Worm (Caenorhabditis elegans): ENCODE measurements around the gene F26D2.14.

Gene F26D2.14

ce11 chrV:16410521-16410920 is 25.1 kb upstream of the F26D2.14 start, which contains the start of gene srh-145:
Gene srh-145 (plus strand): TSS chrV:16410713.
- TF ChIP-seq lin-39 (tag; optimal IDR thresholded peaks at IDR 0.05) (no peak), unc-39 (tag; optimal IDR thresholded peaks at IDR 0.05) (no peak), nhr-67 (tag; optimal IDR thresholded peaks at IDR 0.05) (no peak), ztf-4 (tag; optimal IDR thresholded peaks at IDR 0.05) (no peak), egl-5 (tag; optimal IDR thresholded peaks at IDR 0.05) (no peak), hmg-11 (tag; optimal IDR thresholded peaks at IDR 0.05) (no peak), aly-2 (tag; optimal IDR thresholded peaks at IDR 0.05) (no peak), snpc-4 (tag; optimal IDR thresholded peaks at IDR 0.05) (no peak), nhr-12 (tag; optimal IDR thresholded peaks at IDR 0.05) (no peak), lin-15B (tag; optimal IDR thresholded peaks at IDR 0.05) (no peak), nfya-1 (tag; optimal IDR thresholded peaks at IDR 0.05; ENCODE audit: insufficient read depth) (no peak), nhr-43 (tag; optimal IDR thresholded peaks at IDR 0.05; ENCODE audit: poor library complexity, severe bottlenecking) (no peak)

- TF ChIP-seq nhr-76 (tag; optimal IDR thresholded peaks at IDR 0.05), result no peak
- no peak for TF ChIP-seq mdl-1 (tag; optimal IDR thresholded peaks at IDR 0.05)
- TF ChIP-seq ama-1 (optimal IDR thresholded peaks at IDR 0.05), result no peak
- no peak for TF ChIP-seq zag-1 (tag; optimal IDR thresholded peaks at IDR 0.05)
- no peak for TF ChIP-seq ceh-28 (tag; optimal IDR thresholded peaks at IDR 0.05)
- no peak for TF ChIP-seq elt-3 (tag; optimal IDR thresholded peaks at IDR 0.05)
- no peak for TF ChIP-seq pqm-1 (tag; optimal IDR thresholded peaks at IDR 0.05)
- no peak for TF ChIP-seq ceh-82 (tag; optimal IDR thresholded peaks at IDR 0.05)
- TF ChIP-seq nhr-25 (tag; optimal IDR thresholded peaks at IDR 0.05), result no peak
- no peak for TF ChIP-seq nhr-28 (tag; optimal IDR thresholded peaks at IDR 0.05)
- TF ChIP-seq unc-62 (GFP tag; optimal IDR thresholded peaks at IDR 0.05), result no peak
- no peak for TF ChIP-seq egl-5 (tag; optimal IDR thresholded peaks at IDR 0.05)
- TF ChIP-seq eor-1 (tag; optimal IDR thresholded peaks at IDR 0.05), result no peak
Measured at ce11 chrV:16417014-16417413, 18.6 kb upstream of the F26D2.14 start, which contains the start of gene str-55. Gene str-55 (minus strand): TSS chrV:16417114.

- no peak for TF ChIP-seq sea-2 (GFP tag; optimal IDR thresholded peaks at IDR 0.05)
- no peak for TF ChIP-seq lin-15B (tag; optimal IDR thresholded peaks at IDR 0.05)
- no peak for TF ChIP-seq nhr-11 (tag; optimal IDR thresholded peaks at IDR 0.05)
- TF ChIP-seq unc-39 (tag; optimal IDR thresholded peaks at IDR 0.05), result no peak
- TF ChIP-seq egl-5 (tag; optimal IDR thresholded peaks at IDR 0.05), result no peak
- no peak for TF ChIP-seq lin-39 (tag; optimal IDR thresholded peaks at IDR 0.05)
- TF ChIP-seq nhr-237 (tag; optimal IDR thresholded peaks at IDR 0.05), result no peak
- TF ChIP-seq nhr-28 (tag; optimal IDR thresholded peaks at IDR 0.05), result no peak
- TF ChIP-seq nfya-1 (tag; optimal IDR thresholded peaks at IDR 0.05; ENCODE audit: insufficient read depth), result no peak
- no peak for TF ChIP-seq elt-2 (tag; optimal IDR thresholded peaks at IDR 0.05)
- TF ChIP-seq nhr-12 (tag; optimal IDR thresholded peaks at IDR 0.05), result no peak
- no peak for TF ChIP-seq snpc-4 (tag; optimal IDR thresholded peaks at IDR 0.05)
- no peak for TF ChIP-seq nhr-67 (tag; optimal IDR thresholded peaks at IDR 0.05)
- no peak for TF ChIP-seq unc-62 (GFP tag; optimal IDR thresholded peaks at IDR 0.05)
- no peak for TF ChIP-seq elt-3 (tag; optimal IDR thresholded peaks at IDR 0.05)
- no peak for TF ChIP-seq pqm-1 (tag; optimal IDR thresholded peaks at IDR 0.05)
- no peak for TF ChIP-seq elt-1 (tag; optimal IDR thresholded peaks at IDR 0.05)
Measured at ce11 chrV:16419769-16420168, 15.9 kb upstream of the F26D2.14 start, which contains the start of gene F26D2.16. Gene F26D2.16 (minus strand): TSS chrV:16419869.

- TF ChIP-seq jun-1 (tag; optimal IDR thresholded peaks at IDR 0.05) (no peak), ceh-16 (tag; optimal IDR thresholded peaks at IDR 0.05) (no peak), nfya-1 (tag; optimal IDR thresholded peaks at IDR 0.05; ENCODE audit: insufficient read depth) (no peak)
Measured at ce11 chrV:16420696-16421095, 15.0 kb upstream of the F26D2.14 start, which contains the start of gene srw-48. Gene srw-48 (plus strand): TSS chrV:16420996.

- TF ChIP-seq skn-1 (tag; optimal IDR thresholded peaks at IDR 0.05), result no peak
- TF ChIP-seq unc-39 (tag; optimal IDR thresholded peaks at IDR 0.05), result no peak
- no peak for TF ChIP-seq tbx-2 (tag; optimal IDR thresholded peaks at IDR 0.05)
Measured at ce11 chrV:16424428-16424827, 11.2 kb upstream of the F26D2.14 start, which contains the start of gene srw-29. Gene srw-29 (minus strand): TSS chrV:16424528.

ce11 chrV:16429503-16429902 is 6.2 kb upstream of the F26D2.14 start, which contains the start of gene F26D2.10:
Gene F26D2.10 (minus strand): TSS chrV:16429603.
- TF ChIP-seq ZK546.5 (tag; optimal IDR thresholded peaks at IDR 0.05) (no peak), elt-1 (tag; optimal IDR thresholded peaks at IDR 0.05) (no peak), pqm-1 (tag; optimal IDR thresholded peaks at IDR 0.05) (no peak), nhr-25 (tag; optimal IDR thresholded peaks at IDR 0.05) (no peak), aly-2 (tag; optimal IDR thresholded peaks at IDR 0.05) (no peak), zag-1 (tag; optimal IDR thresholded peaks at IDR 0.05) (no peak), snpc-4 (tag; optimal IDR thresholded peaks at IDR 0.05) (no peak), eor-1 (tag; optimal IDR thresholded peaks at IDR 0.05) (no peak), fkh-2 (tag; optimal IDR thresholded peaks at IDR 0.05) (no peak), skn-1 (tag; optimal IDR thresholded peaks at IDR 0.05) (no peak), R02D3.7 (tag; optimal IDR thresholded peaks at IDR 0.05) (no peak), mdl-1 (tag; optimal IDR thresholded peaks at IDR 0.05) (no peak), unc-39 (tag; optimal IDR thresholded peaks at IDR 0.05) (no peak)
